Worm (Caenorhabditis elegans) whole organism, L2 larva: Measurements from ENCODE around the gene F27C8.2.

ENCODE experiments used
- R02D3.7 ChIP-seq: fragments of 150-350 bp; optimal IDR thresholded peaks from 2 replicates; lab custom pipeline; 2014; ENCODE audit warnings: missing biosample characterization, missing genetic modification characterization
- alr-1 ChIP-seq: fragments of 150-350 bp; optimal IDR thresholded peaks from 2 replicates; lab custom pipeline; 2014; ENCODE audit warnings: missing biosample characterization, missing genetic modification characterization
- nhr-12 ChIP-seq: fragments of 150-350 bp; optimal IDR thresholded peaks from 2 replicates; lab custom pipeline; 2014; ENCODE audit warnings: missing biosample characterization, missing genetic modification characterization
- sma-3 ChIP-seq: sonication (generic microtip); optimal IDR thresholded peaks from 2 replicates; lab custom pipeline; 2016; ENCODE audit warnings: missing genetic modification reagents, missing genetic modification characterization, missing compliant biosample characterization
- snpc-4 ChIP-seq: fragments of 150-350 bp; optimal IDR thresholded peaks from 2 replicates; lab custom pipeline; 2014; ENCODE audit warnings: missing biosample characterization, missing genetic modification characterization
- unc-39 ChIP-seq: fragments of 150-350 bp; optimal IDR thresholded peaks from 2 replicates; lab custom pipeline; 2014; ENCODE audit warnings: missing biosample characterization, missing genetic modification characterization

- TF ChIP-seq unc-39 (tag; lab: Kevin White, UChicago) (no peak), snpc-4 (tag; lab: Kevin White, UChicago) (no peak), alr-1 (tag; lab: Kevin White, UChicago) (no peak), sma-3 (GFP tag; lab: Kevin White, UChicago) (no peak), R02D3.7 (tag; lab: Kevin White, UChicago) (no peak), nhr-12 (no peak)
These were observed 17.0 kb downstream of the F27C8.2 start for ce11 chrIV:9613072-9613590.
